Fruit fly (Drosophila melanogaster) whole organism, embryonic: ENCODE data around the gene RhoGAP100F.
A peak's percentile ranks its signal among the peaks of the same experiment; 100 is the strongest.

Experiments used
- ATbp ChIP-seq: fragments of 200-800 bp; sonication (Bioruptor generic); optimal IDR thresholded peaks from 2 replicates; lab custom pipeline; 2017; ENCODE audit warnings: missing biosample characterization, mild to moderate bottlenecking, missing genetic modification characterization, missing genetic modification reagents
- Adf1 ChIP-seq: fragments of 200-800 bp; sonication (Bioruptor generic); IDR thresholded peaks from 2 replicates; pipeline ENCODE4 v1.3.6; 2022; ENCODE audit warnings: missing biosample characterization, missing genetic modification characterization
- CG10321 ChIP-seq: fragments of 200-800 bp; sonication (Bioruptor generic); IDR thresholded peaks from 2 replicates; pipeline ENCODE4 v1.3.6; 2022; ENCODE audit warnings: missing biosample characterization, missing genetic modification characterization
- CG12391 ChIP-seq: fragments of 200-800 bp; sonication (Bioruptor generic); optimal IDR thresholded peaks from 3 replicates; lab custom pipeline; 2018; ENCODE audit warnings: missing biosample characterization, mild to moderate bottlenecking, missing genetic modification characterization, moderate library complexity
- CG13775 ChIP-seq: fragments of 200-800 bp; sonication (Bioruptor generic); optimal IDR thresholded peaks from 3 replicates; lab custom pipeline; 2017; ENCODE audit warnings: missing biosample characterization, mild to moderate bottlenecking, missing genetic modification characterization
- CG15696 ChIP-seq: fragments of 200-800 bp; sonication (Bioruptor generic); optimal IDR thresholded peaks from 2 replicates; lab custom pipeline; 2019; ENCODE audit warnings: missing biosample characterization, mild to moderate bottlenecking, missing genetic modification characterization, moderate library complexity
- CG1603 ChIP-seq: fragments of 200-800 bp; sonication (Bioruptor generic); optimal IDR thresholded peaks from 2 replicates; lab custom pipeline; 2019; ENCODE audit warnings: missing biosample characterization, mild to moderate bottlenecking, missing genetic modification characterization, moderate library complexity
- CG16815 ChIP-seq: fragments of 200-800 bp; sonication (Bioruptor generic); optimal IDR thresholded peaks from 3 replicates; lab custom pipeline; 2017; ENCODE audit warnings: missing biosample characterization, mild to moderate bottlenecking, missing genetic modification characterization
- CG17186 ChIP-seq: fragments of 200-800 bp; sonication (Bioruptor generic); optimal IDR thresholded peaks from 3 replicates; lab custom pipeline; 2017; ENCODE audit warnings: missing biosample characterization, missing genetic modification reagents, missing genetic modification characterization
- CG17328 ChIP-seq: fragments of 200-800 bp; sonication (Bioruptor generic); IDR thresholded peaks from 2 replicates; pipeline ENCODE4 v1.3.6; 2022; ENCODE audit warnings: missing biosample characterization, missing genetic modification characterization
- CG17829 ChIP-seq: fragments of 200-800 bp; optimal IDR thresholded peaks from 2 replicates; lab custom pipeline; 2019; ENCODE audit warnings: missing biosample characterization, mild to moderate bottlenecking, missing genetic modification characterization, moderate library complexity
- CG1792 ChIP-seq: fragments of 200-800 bp; sonication (Bioruptor generic); optimal IDR thresholded peaks from 2 replicates; lab custom pipeline; 2016; ENCODE audit warnings: missing biosample characterization, missing genetic modification characterization
- CG1832 ChIP-seq: fragments of 200-800 bp; sonication (Bioruptor generic); optimal IDR thresholded peaks from 2 replicates; lab custom pipeline; 2017; ENCODE audit warnings: missing biosample characterization, mild to moderate bottlenecking, missing genetic modification characterization, inconsistent platforms
- CG2116 ChIP-seq: fragments of 200-800 bp; sonication (Bioruptor generic); optimal IDR thresholded peaks from 3 replicates; lab custom pipeline; 2018; ENCODE audit warnings: missing biosample characterization, mild to moderate bottlenecking, missing genetic modification characterization
- CG3163 ChIP-seq: fragments of 200-800 bp; sonication (Bioruptor generic); optimal IDR thresholded peaks from 3 replicates; lab custom pipeline; 2016; ENCODE audit warnings: missing biosample characterization, missing genetic modification characterization
- CG32532 ChIP-seq: fragments of 200-800 bp; sonication (Bioruptor generic); IDR thresholded peaks from 2 replicates; pipeline ENCODE4 v1.3.6; 2022; ENCODE audit warnings: missing biosample characterization, missing genetic modification characterization
- CG3847 ChIP-seq: fragments of 200-800 bp; sonication (Bioruptor generic); IDR thresholded peaks from 2 replicates; pipeline ENCODE4 v1.3.6; 2022; ENCODE audit warnings: missing biosample characterization, missing genetic modification characterization
- CG4730 ChIP-seq: fragments of 200-800 bp; sonication (Bioruptor generic); IDR thresholded peaks from 2 replicates; pipeline ENCODE4 v1.3.6; 2022; ENCODE audit warnings: missing biosample characterization, missing genetic modification characterization
- CG4820 ChIP-seq: fragments of 200-800 bp; sonication (Bioruptor generic); optimal IDR thresholded peaks from 3 replicates; lab custom pipeline; 2016; ENCODE audit warnings: missing biosample characterization, missing genetic modification characterization
- CG5245 ChIP-seq: fragments of 200-800 bp; sonication (Bioruptor generic); optimal IDR thresholded peaks from 3 replicates; lab custom pipeline; 2016; ENCODE audit warnings: missing biosample characterization, missing genetic modification characterization
- CG6175 ChIP-seq: fragments of 200-800 bp; sonication (Bioruptor generic); IDR thresholded peaks from 3 replicates; pipeline ENCODE4 v1.3.6; 2022; ENCODE audit warnings: missing biosample characterization, missing genetic modification characterization
- CG6813 ChIP-seq: fragments of 200-800 bp; sonication (Bioruptor generic); optimal IDR thresholded peaks from 2 replicates; lab custom pipeline; 2017; ENCODE audit warnings: missing biosample characterization, missing genetic modification characterization, mild to moderate bottlenecking, moderate library complexity, missing genetic modification reagents
- CG9797 ChIP-seq: fragments of 200-800 bp; sonication (Bioruptor generic); optimal IDR thresholded peaks from 3 replicates; lab custom pipeline; 2018; ENCODE audit warnings: missing biosample characterization, mild to moderate bottlenecking, missing genetic modification characterization
- Dp ChIP-seq: fragments of 200-800 bp; sonication (Bioruptor generic); optimal IDR thresholded peaks from 2 replicates; lab custom pipeline; 2018; ENCODE audit warnings: missing biosample characterization, mild to moderate bottlenecking, missing genetic modification characterization, moderate library complexity
- E2f1 ChIP-seq: fragments of 200-800 bp; sonication (Bioruptor generic); IDR thresholded peaks from 2 replicates; pipeline ENCODE4 v1.3.6; 2022; ENCODE audit warnings: missing biosample characterization, missing genetic modification characterization
- E2f2 ChIP-seq: fragments of 200-800 bp; sonication (Bioruptor generic); IDR thresholded peaks from 2 replicates; pipeline ENCODE4 v1.3.6; 2022; ENCODE audit warnings: missing biosample characterization, missing genetic modification characterization
- Ets97D ChIP-seq: fragments of 200-800 bp; sonication (Bioruptor generic); optimal IDR thresholded peaks from 3 replicates; lab custom pipeline; 2016; ENCODE audit warnings: missing biosample characterization, missing genetic modification characterization
- Hey ChIP-seq: fragments of 200-800 bp; sonication (Bioruptor generic); optimal IDR thresholded peaks from 3 replicates; lab custom pipeline; 2018; ENCODE audit warnings: missing biosample characterization, mild to moderate bottlenecking, missing genetic modification characterization
- Hr3 ChIP-seq: fragments of 200-800 bp; sonication (Bioruptor generic); optimal IDR thresholded peaks from 3 replicates; lab custom pipeline; 2016; ENCODE audit warnings: missing biosample characterization, missing genetic modification characterization
- Myb ChIP-seq: fragments of 200-800 bp; sonication (Bioruptor generic); optimal IDR thresholded peaks from 2 replicates; lab custom pipeline; 2016; ENCODE audit warnings: missing biosample characterization, missing genetic modification characterization
- Nf-YC ChIP-seq: fragments of 200-800 bp; optimal IDR thresholded peaks from 3 replicates; lab custom pipeline; 2019; ENCODE audit warnings: missing biosample characterization, mild to moderate bottlenecking, missing genetic modification characterization, moderate library complexity
- Optix ChIP-seq: fragments of 200-800 bp; sonication (Bioruptor generic); IDR thresholded peaks from 3 replicates; pipeline ENCODE4 v1.3.6; 2022; ENCODE audit warnings: missing biosample characterization, missing genetic modification characterization
- Rfx ChIP-seq: fragments of 200-800 bp; sonication (Bioruptor generic); IDR thresholded peaks from 2 replicates; pipeline ENCODE4 v1.3.6; 2022; ENCODE audit warnings: missing biosample characterization, missing genetic modification characterization
- Sry-δ ChIP-seq: fragments of 200-800 bp; sonication (Bioruptor generic); optimal IDR thresholded peaks from 2 replicates; lab custom pipeline; 2016; ENCODE audit warnings: missing biosample characterization, missing genetic modification characterization
- Xbp1 ChIP-seq: fragments of 200-800 bp; sonication (Bioruptor generic); optimal IDR thresholded peaks from 3 replicates; lab custom pipeline; 2016; ENCODE audit warnings: missing biosample characterization, mild to moderate bottlenecking, missing genetic modification characterization
- al ChIP-seq: fragments of 200-800 bp; sonication (Bioruptor generic); IDR thresholded peaks from 2 replicates; pipeline ENCODE4 v1.3.6; 2022; ENCODE audit warnings: missing biosample characterization, missing genetic modification characterization
- btn ChIP-seq: fragments of 200-800 bp; sonication (Bioruptor generic); optimal IDR thresholded peaks from 2 replicates; lab custom pipeline; 2016; ENCODE audit warnings: missing biosample characterization, missing genetic modification characterization
- cad ChIP-seq: fragments of >200 bp; optimal IDR thresholded peaks from 2 replicates; lab custom pipeline; 2017; ENCODE audit warnings: missing biosample characterization, missing genetic modification characterization
- cg ChIP-seq: fragments of 200-800 bp; sonication (Bioruptor generic); optimal IDR thresholded peaks from 3 replicates; lab custom pipeline; 2019; ENCODE audit warnings: missing biosample characterization, mild to moderate bottlenecking, missing genetic modification characterization, moderate library complexity
- crc ChIP-seq: fragments of 200-800 bp; sonication (Bioruptor generic); optimal IDR thresholded peaks from 2 replicates; lab custom pipeline; 2016; ENCODE audit warnings: missing biosample characterization, missing genetic modification characterization
- cwo ChIP-seq: fragments of 200-800 bp; sonication (Bioruptor generic); optimal IDR thresholded peaks from 3 replicates; lab custom pipeline; 2017; ENCODE audit warnings: missing biosample characterization, missing genetic modification characterization, mild to moderate bottlenecking, moderate library complexity, missing genetic modification reagents
- da ChIP-seq: fragments of 200-800 bp; sonication (Bioruptor generic); optimal IDR thresholded peaks from 2 replicates; lab custom pipeline; 2016; ENCODE audit warnings: missing biosample characterization, missing genetic modification characterization
- dmrt99B ChIP-seq: fragments of 200-800 bp; sonication (Bioruptor generic); optimal IDR thresholded peaks from 2 replicates; lab custom pipeline; 2018; ENCODE audit warnings: missing biosample characterization, mild to moderate bottlenecking, missing genetic modification characterization, moderate library complexity
- gce ChIP-seq: fragments of 200-800 bp; sonication (Bioruptor generic); IDR thresholded peaks from 3 replicates; pipeline ENCODE4 v1.3.6; 2022; ENCODE audit warnings: missing biosample characterization, missing genetic modification characterization
- grau ChIP-seq: fragments of 200-800 bp; optimal IDR thresholded peaks from 3 replicates; lab custom pipeline; 2019; ENCODE audit warnings: missing biosample characterization, mild to moderate bottlenecking, missing genetic modification characterization, moderate library complexity
- ham ChIP-seq: fragments of 200-800 bp; sonication (Bioruptor generic); IDR thresholded peaks from 2 replicates; pipeline ENCODE4 v1.3.6; 2022; ENCODE audit warnings: missing biosample characterization, missing genetic modification characterization
- her ChIP-seq: fragments of 200-800 bp; sonication (Bioruptor generic); optimal IDR thresholded peaks from 2 replicates; lab custom pipeline; 2016; ENCODE audit warnings: missing biosample characterization, missing genetic modification characterization
- nerfin-1 ChIP-seq: fragments of 200-800 bp; sonication (Bioruptor generic); optimal IDR thresholded peaks from 3 replicates; lab custom pipeline; 2019; ENCODE audit warnings: missing biosample characterization, mild to moderate bottlenecking, missing genetic modification characterization, moderate library complexity
- ranshi ChIP-seq: fragments of 200-800 bp; sonication (Bioruptor generic); IDR thresholded peaks from 2 replicates; pipeline ENCODE4 v1.3.6; 2022; ENCODE audit warnings: missing biosample characterization, missing genetic modification characterization
- ro ChIP-seq: fragments of 200-800 bp; sonication (Bioruptor generic); IDR thresholded peaks from 2 replicates; pipeline ENCODE4 v1.3.6; 2022; ENCODE audit warnings: missing biosample characterization, missing genetic modification characterization
- trem ChIP-seq: fragments of 200-800 bp; optimal IDR thresholded peaks from 3 replicates; lab custom pipeline; 2019; ENCODE audit warnings: missing biosample characterization, mild to moderate bottlenecking, missing genetic modification characterization, moderate library complexity
- zfh1 ChIP-seq: fragments of 200-800 bp; sonication (Bioruptor generic); IDR thresholded peaks from 3 replicates; pipeline ENCODE4 v1.3.6; 2022; ENCODE audit warnings: missing biosample characterization, missing genetic modification characterization

The RhoGAP100F gene

DNA sequence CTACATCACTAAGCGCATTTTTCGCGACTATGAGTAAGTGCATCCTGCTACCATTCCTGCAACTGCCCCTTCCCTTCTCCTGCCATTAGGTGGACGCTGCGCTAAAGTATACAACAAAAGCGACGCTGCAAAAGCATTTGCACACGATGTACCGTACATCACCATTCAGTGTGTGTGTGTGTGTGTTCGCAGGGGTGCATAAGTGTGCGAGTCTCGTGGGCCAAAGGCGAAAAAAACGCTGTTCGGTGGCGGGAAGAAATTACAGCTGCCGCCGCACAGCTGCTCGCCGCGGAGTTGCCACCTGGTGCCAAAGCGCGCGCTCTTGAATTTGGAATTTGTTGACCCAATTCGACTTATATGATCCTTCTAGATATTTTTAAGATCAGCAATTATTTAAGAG lies 18.0 kb upstream of the RhoGAP100F start (continued):
- no peak for TF ChIP-seq al (GFP tag; lab: Robert Waterston, UW)
- peak; percentile 59 for TF ChIP-seq Ets97D (GFP tag; lab: Kevin White, UChicago)
- TF ChIP-seq CG16815 (GFP tag; lab: Kevin White, UChicago): no peak
- no peak for TF ChIP-seq CG1792 (GFP tag; lab: Kevin White, UChicago)
- TF ChIP-seq CG2116 (GFP tag; lab: Kevin White, UChicago): peak; percentile 39
- TF ChIP-seq cg (GFP tag; lab: Kevin White, UChicago): peak; percentile 95
- TF ChIP-seq CG3847: 0 out of 2 replicates have a peak, but pooled peaks have one; percentile 18
- no peak for TF ChIP-seq ham (GFP tag; lab: Robert Waterston, UW)
- TF ChIP-seq Adf1 (GFP tag; lab: Robert Waterston, UW): peak; percentile 45
- no peak for TF ChIP-seq cad (GFP tag; lab: Kevin White, UChicago)
- no peak for TF ChIP-seq CG1832
- no peak for TF ChIP-seq CG10321
- peak; percentile 66 for TF ChIP-seq CG17186 (GFP tag; lab: Kevin White, UChicago)
- TF ChIP-seq CG3163: no peak
- no peak for TF ChIP-seq CG5245 (GFP tag; lab: Kevin White, UChicago)
- no peak for TF ChIP-seq Nf-YC (tag; lab: Kevin White, UChicago)
- TF ChIP-seq CG15696 (tag; lab: Kevin White, UChicago): no peak
- TF ChIP-seq CG13775 (GFP tag; lab: Kevin White, UChicago): no peak
- TF ChIP-seq CG4820 (GFP tag; lab: Kevin White, UChicago): no peak
- no peak for TF ChIP-seq gce (GFP tag; lab: Robert Waterston, UW)
- TF ChIP-seq trem (tag; lab: Kevin White, UChicago): peak; percentile 51
- peak; percentile 76 for TF ChIP-seq CG1603
- TF ChIP-seq E2f1 (GFP tag; lab: Robert Waterston, UW): peak; percentile 87
- peak; percentile 40; the same call in 1 of the 2 replicates for TF ChIP-seq Rfx (GFP tag; lab: Robert Waterston, UW)
- peak; percentile 88; the same call in 2 of the 3 replicates for TF ChIP-seq CG6175 (GFP tag; lab: Robert Waterston, UW)
- TF ChIP-seq E2f2: peak; percentile 97
- TF ChIP-seq ro (GFP tag; lab: Robert Waterston, UW): no peak
- peak; percentile 7 for TF ChIP-seq her (GFP tag; lab: Kevin White, UChicago)
- no peak for TF ChIP-seq ranshi (GFP tag; lab: Robert Waterston, UW)
- TF ChIP-seq crc: no peak
- TF ChIP-seq Hr3 (GFP tag; lab: Kevin White, UChicago): peak; percentile 77
- no peak for TF ChIP-seq CG17829 (tag; lab: Kevin White, UChicago)
- peak; percentile 82 for TF ChIP-seq nerfin-1 (tag; lab: Kevin White, UChicago)
- TF ChIP-seq Optix: no peak
- peak; percentile 28 for TF ChIP-seq CG9797 (GFP tag; lab: Kevin White, UChicago)
- TF ChIP-seq CG6813 (GFP tag; lab: Kevin White, UChicago): no peak
- TF ChIP-seq da (GFP tag; lab: Kevin White, UChicago): peak; percentile 70
- TF ChIP-seq btn (GFP tag; lab: Kevin White, UChicago): no peak
- 0 out of 2 replicates have a peak, but pooled peaks have one; percentile 15 for TF ChIP-seq CG32532 (GFP tag; lab: Robert Waterston, UW)
- TF ChIP-seq CG12391 (tag; lab: Kevin White, UChicago): no peak
- no peak for TF ChIP-seq ATbp
- TF ChIP-seq CG4730 (GFP tag; lab: Robert Waterston, UW): no peak
- no peak for TF ChIP-seq CG17328 (GFP tag; lab: Robert Waterston, UW)
- peak; percentile 16 for TF ChIP-seq Sry-δ (GFP tag; lab: Kevin White, UChicago)
- no peak for TF ChIP-seq Hey
- peak; percentile 87 for TF ChIP-seq cwo (GFP tag; lab: Kevin White, UChicago)
- 0 out of 3 replicates have a peak, but pooled peaks have one; percentile 10 for TF ChIP-seq zfh1
- no peak for TF ChIP-seq dmrt99B (tag; lab: Kevin White, UChicago)
- TF ChIP-seq Dp (GFP tag; lab: Kevin White, UChicago): peak; percentile 95
- TF ChIP-seq Xbp1 (GFP tag; lab: Kevin White, UChicago): no peak
- TF ChIP-seq grau (tag; lab: Kevin White, UChicago): no peak
- TF ChIP-seq Myb (GFP tag; lab: Kevin White, UChicago): no peak
